ENCODE assay signal across 2 fruit fly cellular contexts in the genomic region with DNA sequence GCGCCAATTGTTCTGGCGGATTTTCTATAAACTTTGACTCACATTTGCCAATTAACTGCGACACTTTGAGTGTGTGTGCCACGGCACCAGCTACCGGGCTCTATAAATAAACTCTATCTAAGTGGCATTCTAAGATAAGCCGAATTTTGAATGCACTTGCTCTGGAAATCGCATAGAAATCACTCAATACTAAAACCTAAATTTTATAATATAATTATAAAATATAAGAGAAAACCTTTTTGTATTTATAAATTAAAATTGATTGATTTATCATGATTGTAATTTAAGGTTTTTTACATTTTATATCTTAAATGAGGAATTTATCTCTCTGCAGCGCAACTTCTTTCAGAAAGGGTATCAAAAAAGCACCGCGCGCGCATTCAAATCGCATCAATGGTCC.
TF ChIP-seq lines count a peak whose summit lies in the region.

No protein-coding gene starts in this region.

- no peak for TF ChIP-seq CTCF in whole organism, embryonic (GFP tag; optimal IDR thresholded peaks at IDR 0.05; lab: Kevin White, UChicago)

TF ChIP-seq in whole organism, embryonic, 481 proteins besides CTCF, POLR2A, EP300 and RAD21:
- TF ChIP-seq Hmx (GFP tag; optimal IDR thresholded peaks at IDR 0.05; lab: Kevin White, UChicago) (no peak), D19A (tag; optimal IDR thresholded peaks at IDR 0.05; lab: Kevin White, UChicago) (peak; percentile 90), prd (optimal IDR thresholded peaks at IDR 0.05; lab: Kevin White, UChicago) (no peak), prd (GFP tag; IDR thresholded peaks at IDR 0.05; lab: Robert Waterston, UW) (0 out of 3 replicates have a peak, but pooled peaks have one; percentile 1)
TF ChIP-seq in whole organism, embryonic: peak in this region for 2.

TF ChIP-seq in whole organism, pupa, 21 proteins besides CTCF, POLR2A, EP300 and RAD21:
- TF ChIP-seq CG13204 (GFP tag; optimal IDR thresholded peaks at IDR 0.05; lab: Kevin White, UChicago) (no peak), fd96Ca (GFP tag; IDR thresholded peaks at IDR 0.05; lab: Robert Waterston, UW) (no peak), CG14655 (GFP tag; optimal IDR thresholded peaks at IDR 0.05; lab: Kevin White, UChicago) (peak; percentile 17), CG34367 (tag; optimal IDR thresholded peaks at IDR 0.05; lab: Kevin White, UChicago) (no peak)
